Worm (Caenorhabditis elegans): ENCODE results near the gene srh-140.
"Not testable (repeated sequence)": the region's sequence is repeated elsewhere in the genome, so short reads cannot be mapped to it uniquely, and the experiment has no call there.

The srh-140 gene

DNA sequence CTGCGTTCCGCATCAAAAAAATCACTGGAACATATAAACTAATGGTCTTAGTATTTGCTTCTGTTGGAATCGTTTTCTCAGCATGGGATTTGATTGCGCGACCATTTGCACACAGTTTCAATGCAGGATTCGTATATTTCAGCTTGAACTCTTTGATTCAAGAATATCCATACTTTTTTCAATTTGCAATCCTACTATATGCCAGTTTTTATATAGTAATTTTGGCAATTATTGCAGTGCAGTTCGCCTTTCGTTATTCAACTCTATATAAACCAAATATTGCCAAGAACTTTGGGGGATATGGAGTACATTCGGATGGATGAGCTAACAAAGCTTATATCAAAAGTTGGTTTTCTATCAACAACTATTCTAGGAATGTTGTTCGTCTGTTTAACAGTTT lies 31.0 kb downstream of the srh-140 start, which contains the start of gene str-5:
Gene str-5 (plus strand): TSS at position 301 of the 400 bp plus-strand sequence.
- not testable (repeated sequence) for TF ChIP-seq ztf-26 (tag; optimal IDR thresholded peaks at IDR 0.05); F23B12.7 (tag; optimal IDR thresholded peaks at IDR 0.05; ENCODE audit: insufficient read depth); unc-130 (GFP tag; optimal IDR thresholded peaks at IDR 0.05)

DNA sequence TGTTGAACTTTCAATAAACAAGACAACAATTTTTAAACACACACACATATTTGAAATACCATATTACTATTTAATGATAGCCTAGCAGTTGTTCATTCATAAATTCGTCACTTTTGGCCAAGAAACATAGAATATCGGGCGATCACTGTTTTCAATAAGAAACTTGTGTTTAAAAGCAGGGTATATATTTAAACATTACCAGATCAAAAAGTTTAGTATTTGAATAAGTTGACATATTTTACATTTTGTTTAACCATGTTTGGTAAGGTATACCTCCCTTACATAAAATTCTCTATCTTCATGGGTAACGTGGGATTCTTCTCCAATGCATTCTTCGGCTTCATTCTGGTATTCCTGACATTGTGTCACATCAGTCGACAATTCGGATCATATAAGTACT lies 32.7 kb downstream of the srh-140 start, which contains the start of gene str-8:
Gene str-8 (plus strand): TSS at position 301 of the 400 bp plus-strand sequence.
- TF ChIP-seq lsl-1 (GFP tag; optimal IDR thresholded peaks at IDR 0.05); F23B12.7 (tag; optimal IDR thresholded peaks at IDR 0.05; ENCODE audit: insufficient read depth); pha-4 (tag; optimal IDR thresholded peaks at IDR 0.05): not testable (repeated sequence)

- no peak for TF ChIP-seq T26A5.8 (tag; optimal IDR thresholded peaks at IDR 0.05)
- TF ChIP-seq attf-6 (GFP tag; IDR thresholded peaks at IDR 0.05): no peak
- no peak for TF ChIP-seq F33H1.4 (GFP tag; IDR thresholded peaks at IDR 0.05)
- TF ChIP-seq Y95B8A.8 (GFP tag; IDR thresholded peaks at IDR 0.05): no peak
- TF ChIP-seq hrde-1 (tag; optimal IDR thresholded peaks at IDR 0.05; ENCODE audit: borderline replicate concordance): no peak
- no peak for TF ChIP-seq ceh-91 (GFP tag; IDR thresholded peaks at IDR 0.05)
- TF ChIP-seq attf-3 (GFP tag; conservative IDR thresholded peaks at IDR 0.05): no peak
- TF ChIP-seq nhr-80 (tag; optimal IDR thresholded peaks at IDR 0.05): no peak
Observed at ce11 chrV:15757645-15758044, 35.7 kb downstream of the srh-140 start.

ce11 chrV:15758449-15758848 lies 36.5 kb downstream of the srh-140 start, which contains the start of gene str-9:
Gene str-9 (plus strand): TSS chrV:15758749.
- TF ChIP-seq Y95B8A.8 (GFP tag; IDR thresholded peaks at IDR 0.05) (no peak), hsf-1 (GFP tag; IDR thresholded peaks at IDR 0.05) (no peak), sdz-38 (tag; optimal IDR thresholded peaks at IDR 0.05) (no peak), dpff-1 (tag; optimal IDR thresholded peaks at IDR 0.05) (no peak), Y53G8AR.9 (GFP tag; conservative IDR thresholded peaks at IDR 0.05) (no peak), lin-54 (GFP tag; optimal IDR thresholded peaks at IDR 0.05) (no peak), nhr-27 (tag; optimal IDR thresholded peaks at IDR 0.05) (no peak), fkh-3 (tag; optimal IDR thresholded peaks at IDR 0.05) (no peak), B0261.1 (tag; optimal IDR thresholded peaks at IDR 0.05) (no peak), K11D2.4 (GFP tag; IDR thresholded peaks at IDR 0.05) (no peak), lir-1 (GFP tag; conservative IDR thresholded peaks at IDR 0.05) (no peak), rec-8 (tag; optimal IDR thresholded peaks at IDR 0.05) (no peak), tbp1 (GFP tag; optimal IDR thresholded peaks at IDR 0.05) (no peak), ztf-28 (GFP tag; IDR thresholded peaks at IDR 0.05) (no peak), ZK185.1 (tag; optimal IDR thresholded peaks at IDR 0.05; ENCODE audit: poor library complexity, severe bottlenecking) (no peak), lin-26 (GFP tag; IDR thresholded peaks at IDR 0.05) (no peak), snpc-1.1 (tag; optimal IDR thresholded peaks at IDR 0.05; ENCODE audit: insufficient read depth) (no peak)

- no peak for TF ChIP-seq Y79H2A.3 (GFP tag; conservative IDR thresholded peaks at IDR 0.05)
- peak; percentile 93 for TF ChIP-seq dox-1 (GFP tag; IDR thresholded peaks at IDR 0.05)
- TF ChIP-seq ceh-100 (GFP tag; IDR thresholded peaks at IDR 0.05): peak; percentile 86
- 0 out of 2 replicates have a peak, but pooled peaks have one; percentile 45 for TF ChIP-seq F39B2.1 (GFP tag; IDR thresholded peaks at IDR 0.05)
- TF ChIP-seq die-1 (tag; optimal IDR thresholded peaks at IDR 0.05): no peak
- TF ChIP-seq zfh-2 (GFP tag; conservative IDR thresholded peaks at IDR 0.05): no peak
- no peak for TF ChIP-seq mes-4 (tag; optimal IDR thresholded peaks at IDR 0.05)
- TF ChIP-seq F10E7.11 (tag; optimal IDR thresholded peaks at IDR 0.05): no peak
- TF ChIP-seq Y53G8AR.9 (GFP tag; conservative IDR thresholded peaks at IDR 0.05): peak; percentile 91
- peak; percentile 65; the same call in 1 of the 2 replicates for TF ChIP-seq lir-1 (GFP tag; conservative IDR thresholded peaks at IDR 0.05)
- peak; percentile 48 for TF ChIP-seq gei-17 (GFP tag; optimal IDR thresholded peaks at IDR 0.05)
- TF ChIP-seq chd-7 (tag; optimal IDR thresholded peaks at IDR 0.05): peak; percentile 38
- TF ChIP-seq dpl-1 (GFP tag; optimal IDR thresholded peaks at IDR 0.05): peak; percentile 97
- no peak for TF ChIP-seq aptf-2 (GFP tag; conservative IDR thresholded peaks at IDR 0.05)
- peak; percentile 92 for TF ChIP-seq nfyb-1 (GFP tag; IDR thresholded peaks at IDR 0.05)
Observed at ce11 chrV:15766122-15766594, 44.2 kb downstream of the srh-140 start, which contains the start of the genes haf-3 and F57A10.2. Gene haf-3 (minus strand): TSS chrV:15766172. Gene F57A10.2 (plus strand): TSS chrV:15766575.
